Fruit fly (Drosophila melanogaster) whole organism, embryonic: Measurements from ENCODE around the gene Nepl12.

Experiments
- ATbp ChIP-seq: fragments of 200-800 bp; sonication (Bioruptor generic); optimal IDR thresholded peaks from 2 replicates; lab custom pipeline; 2017; ENCODE audit warnings: missing biosample characterization, mild to moderate bottlenecking, missing genetic modification characterization, missing genetic modification reagents
- Ada2b ChIP-seq: fragments of 200-800 bp; sonication (Bioruptor generic); IDR thresholded peaks from 2 replicates; pipeline ENCODE4 v1.3.6; 2022; ENCODE audit warnings: missing biosample characterization, missing genetic modification characterization
- Asciz ChIP-seq: fragments of 200-800 bp; sonication (Bioruptor generic); optimal IDR thresholded peaks from 2 replicates; lab custom pipeline; 2017; ENCODE audit warnings: missing biosample characterization, mild to moderate bottlenecking, missing genetic modification characterization, missing genetic modification reagents
- C15 ChIP-seq: fragments of 200-800 bp; sonication (Bioruptor generic); IDR thresholded peaks from 3 replicates; pipeline ENCODE4 v1.3.6; 2022; ENCODE audit warnings: missing biosample characterization, missing genetic modification characterization
- CG1024 ChIP-seq: fragments of 200-800 bp; sonication (Bioruptor generic); IDR thresholded peaks from 2 replicates; pipeline ENCODE4 v1.3.6; 2022; ENCODE audit warnings: missing biosample characterization, missing genetic modification characterization
- CG1233 ChIP-seq: fragments of 200-800 bp; sonication (Bioruptor generic); optimal IDR thresholded peaks from 4 replicates; lab custom pipeline; 2018; ENCODE audit warnings: missing biosample characterization, mild to moderate bottlenecking, missing genetic modification characterization
- CG12769 ChIP-seq: fragments of 200-800 bp; sonication (Bioruptor generic); optimal IDR thresholded peaks from 2 replicates; lab custom pipeline; 2019; ENCODE audit warnings: missing biosample characterization, mild to moderate bottlenecking, missing genetic modification characterization, moderate library complexity
- CG15011 ChIP-seq: fragments of 200-800 bp; sonication (Bioruptor generic); optimal IDR thresholded peaks from 3 replicates; lab custom pipeline; 2018; ENCODE audit warnings: missing biosample characterization, mild to moderate bottlenecking, missing genetic modification characterization
- CG16863 ChIP-seq: fragments of 200-800 bp; sonication (Bioruptor generic); optimal IDR thresholded peaks from 3 replicates; lab custom pipeline; 2016; ENCODE audit warnings: missing biosample characterization, missing genetic modification characterization
- CG18599 ChIP-seq: fragments of 200-800 bp; sonication (Bioruptor generic); optimal IDR thresholded peaks from 3 replicates; lab custom pipeline; 2017; ENCODE audit warnings: missing biosample characterization, missing genetic modification characterization, mild to moderate bottlenecking, moderate library complexity, missing genetic modification reagents
- CG30403 ChIP-seq: fragments of 200-800 bp; sonication (Bioruptor generic); optimal IDR thresholded peaks from 3 replicates; lab custom pipeline; 2016; ENCODE audit warnings: missing biosample characterization, missing genetic modification characterization
- CG3163 ChIP-seq: fragments of 200-800 bp; sonication (Bioruptor generic); optimal IDR thresholded peaks from 3 replicates; lab custom pipeline; 2016; ENCODE audit warnings: missing biosample characterization, missing genetic modification characterization
- CG34224 ChIP-seq: fragments of 200-800 bp; sonication (Bioruptor generic); IDR thresholded peaks from 3 replicates; pipeline ENCODE4 v1.3.6; 2022; ENCODE audit warnings: missing biosample characterization, missing genetic modification characterization; ENCODE audit not compliant: partially characterized antibody
- CG42726 ChIP-seq: fragments of 200-800 bp; sonication (Bioruptor generic); IDR thresholded peaks from 2 replicates; pipeline ENCODE4 v1.3.6; 2022; ENCODE audit warnings: missing biosample characterization, missing genetic modification characterization; ENCODE audit not compliant: partially characterized antibody
- CG43689 ChIP-seq: fragments of 200-800 bp; sonication (Bioruptor generic); IDR thresholded peaks from 2 replicates; pipeline ENCODE4 v1.3.6; 2022; ENCODE audit warnings: missing biosample characterization, missing genetic modification characterization
- CG6689 ChIP-seq: fragments of 200-800 bp; sonication (Bioruptor generic); IDR thresholded peaks from 2 replicates; pipeline ENCODE4 v1.3.6; 2022; ENCODE audit warnings: missing biosample characterization, missing genetic modification characterization
- CG6791 ChIP-seq: fragments of 200-800 bp; sonication (Bioruptor generic); IDR thresholded peaks from 3 replicates; pipeline ENCODE4 v1.3.6; 2022; ENCODE audit warnings: missing biosample characterization, missing genetic modification characterization; ENCODE audit not compliant: partially characterized antibody
- CG7786 ChIP-seq: fragments of 200-800 bp; sonication (Bioruptor generic); optimal IDR thresholded peaks from 2 replicates; lab custom pipeline; 2016; ENCODE audit warnings: missing biosample characterization, missing genetic modification characterization
- CG8290 ChIP-seq, 3 experiments: fragments of 200-800 bp; sonication (Bioruptor generic); optimal IDR thresholded peaks; 2 replicates each; lab custom pipeline; 2016 to 2019; ENCODE audit warnings: missing biosample characterization in 3 of 3, missing genetic modification characterization in 3 of 3, mild to moderate bottlenecking in 2 of 3, moderate library complexity in 1 of 3
- CG9437 ChIP-seq: fragments of 200-800 bp; sonication (Bioruptor generic); optimal IDR thresholded peaks from 2 replicates; lab custom pipeline; 2018; ENCODE audit warnings: missing biosample characterization, mild to moderate bottlenecking, missing genetic modification characterization
- CG9797 ChIP-seq: fragments of 200-800 bp; sonication (Bioruptor generic); optimal IDR thresholded peaks from 3 replicates; lab custom pipeline; 2018; ENCODE audit warnings: missing biosample characterization, mild to moderate bottlenecking, missing genetic modification characterization
- Dbx ChIP-seq: fragments of 200-800 bp; sonication (Bioruptor generic); IDR thresholded peaks from 3 replicates; pipeline ENCODE4 v1.3.6; 2022; ENCODE audit warnings: missing biosample characterization, missing genetic modification characterization
- Elba2 ChIP-seq: fragments of 200-800 bp; sonication (Bioruptor generic); optimal IDR thresholded peaks from 3 replicates; lab custom pipeline; 2016; ENCODE audit warnings: missing biosample characterization, missing genetic modification characterization
- Ets65A ChIP-seq: fragments of 200-800 bp; sonication (Bioruptor generic); peaks from one replicate; lab custom pipeline; 2016; ENCODE audit warnings: missing biosample characterization, missing genetic modification characterization
- Hr3 ChIP-seq: fragments of 200-800 bp; sonication (Bioruptor generic); optimal IDR thresholded peaks from 3 replicates; lab custom pipeline; 2016; ENCODE audit warnings: missing biosample characterization, missing genetic modification characterization
- Max ChIP-seq: fragments of 200-800 bp; sonication (Bioruptor generic); optimal IDR thresholded peaks from 2 replicates; lab custom pipeline; 2016; ENCODE audit warnings: missing biosample characterization, mild to moderate bottlenecking, missing genetic modification characterization
- NC2α ChIP-seq: fragments of 200-800 bp; sonication (Bioruptor generic); optimal IDR thresholded peaks from 2 replicates; lab custom pipeline; 2016; ENCODE audit warnings: missing biosample characterization, missing genetic modification characterization
- Spps ChIP-seq: fragments of 200-800 bp; sonication (Bioruptor generic); optimal IDR thresholded peaks from 2 replicates; lab custom pipeline; 2018; ENCODE audit warnings: missing biosample characterization, mild to moderate bottlenecking, missing genetic modification characterization
- Xbp1 ChIP-seq: fragments of 200-800 bp; sonication (Bioruptor generic); optimal IDR thresholded peaks from 3 replicates; lab custom pipeline; 2016; ENCODE audit warnings: missing biosample characterization, mild to moderate bottlenecking, missing genetic modification characterization
- crol ChIP-seq: fragments of 200-800 bp; sonication (Bioruptor generic); IDR thresholded peaks from 2 replicates; pipeline ENCODE4 v1.3.6; 2022; ENCODE audit warnings: missing biosample characterization, missing genetic modification characterization
- crp ChIP-seq, 2 experiments: fragments of 200-800 bp; sonication (Bioruptor generic); optimal IDR thresholded peaks; 2 replicates in 1 of 2; 3 replicates in 1 of 2; lab custom pipeline; 2017; ENCODE audit warnings: missing biosample characterization in 2 of 2, missing genetic modification characterization in 2 of 2, mild to moderate bottlenecking in 1 of 2, moderate library complexity in 1 of 2
- dmrt11E ChIP-seq: fragments of 200-800 bp; sonication (Bioruptor generic); optimal IDR thresholded peaks from 3 replicates; lab custom pipeline; 2018; ENCODE audit warnings: missing biosample characterization, mild to moderate bottlenecking, missing genetic modification characterization, moderate library complexity
- dpn ChIP-seq, 2 experiments: fragments of 200-800 bp; sonication (Bioruptor generic); optimal IDR thresholded peaks; 3 replicates each; lab custom pipeline; 2016; ENCODE audit warnings: missing biosample characterization in 2 of 2, missing genetic modification characterization in 2 of 2
- grn ChIP-seq: fragments of 200-800 bp; sonication (Bioruptor generic); optimal IDR thresholded peaks from 3 replicates; lab custom pipeline; 2017; ENCODE audit warnings: missing biosample characterization, missing genetic modification characterization
- gsb ChIP-seq: fragments of 200-800 bp; sonication (Bioruptor generic); IDR thresholded peaks from 2 replicates; pipeline ENCODE4 v1.3.6; 2022; ENCODE audit warnings: missing biosample characterization, missing genetic modification characterization
- her ChIP-seq: fragments of 200-800 bp; sonication (Bioruptor generic); optimal IDR thresholded peaks from 2 replicates; lab custom pipeline; 2016; ENCODE audit warnings: missing biosample characterization, missing genetic modification characterization
- nom ChIP-seq: fragments of 200-800 bp; sonication (Bioruptor generic); optimal IDR thresholded peaks from 2 replicates; lab custom pipeline; 2017; ENCODE audit warnings: missing biosample characterization, missing genetic modification characterization, mild to moderate bottlenecking, moderate library complexity, missing genetic modification reagents
- pan ChIP-seq, 4 experiments: fragments of >200 bp in 3 of 4; fragments of 200-800 bp in 1 of 4; sonication (Bioruptor generic) in 1 of 4; optimal IDR thresholded peaks in 3 of 4; IDR thresholded peaks in 1 of 4; 2 replicates each; pipeline versions ENCODE4 v1.3.6 to Lab custom; 2017 to 2022; ENCODE audit warnings: missing biosample characterization in 2 of 4, missing genetic modification characterization in 2 of 4, mixed read lengths in 1 of 4
- row ChIP-seq: fragments of 200-800 bp; sonication (Bioruptor generic); IDR thresholded peaks from 3 replicates; pipeline ENCODE4 v1.3.6; 2022; ENCODE audit warnings: missing biosample characterization, missing genetic modification characterization
- stwl ChIP-seq: fragments of 200-800 bp; sonication (Bioruptor generic); optimal IDR thresholded peaks from 3 replicates; lab custom pipeline; 2018; ENCODE audit warnings: missing biosample characterization, mild to moderate bottlenecking, missing genetic modification characterization, moderate library complexity
- sug ChIP-seq: fragments of 200-800 bp; optimal IDR thresholded peaks from 2 replicates; lab custom pipeline; 2019; ENCODE audit warnings: missing biosample characterization, mild to moderate bottlenecking, missing genetic modification characterization, moderate library complexity
- tll ChIP-seq, 2 experiments: fragments of 200-800 bp in 1 of 2; fragments of >200 bp in 1 of 2; sonication (Bioruptor generic) in 1 of 2; optimal IDR thresholded peaks; 2 replicates each; lab custom pipeline; 2017 to 2019; ENCODE audit warnings: missing biosample characterization in 2 of 2, missing genetic modification characterization in 2 of 2, mild to moderate bottlenecking in 1 of 2, moderate library complexity in 1 of 2
- trem ChIP-seq: fragments of 200-800 bp; optimal IDR thresholded peaks from 3 replicates; lab custom pipeline; 2019; ENCODE audit warnings: missing biosample characterization, mild to moderate bottlenecking, missing genetic modification characterization, moderate library complexity
- unpg ChIP-seq: fragments of 200-800 bp; sonication (Bioruptor generic); optimal IDR thresholded peaks from 3 replicates; lab custom pipeline; 2018; ENCODE audit warnings: missing biosample characterization, mild to moderate bottlenecking, missing genetic modification characterization, moderate library complexity
- zf30C ChIP-seq: fragments of 200-800 bp; sonication (Bioruptor generic); optimal IDR thresholded peaks from 3 replicates; lab custom pipeline; 2018; ENCODE audit warnings: missing biosample characterization, mild to moderate bottlenecking, missing genetic modification characterization

The Nepl12 gene

DNA sequence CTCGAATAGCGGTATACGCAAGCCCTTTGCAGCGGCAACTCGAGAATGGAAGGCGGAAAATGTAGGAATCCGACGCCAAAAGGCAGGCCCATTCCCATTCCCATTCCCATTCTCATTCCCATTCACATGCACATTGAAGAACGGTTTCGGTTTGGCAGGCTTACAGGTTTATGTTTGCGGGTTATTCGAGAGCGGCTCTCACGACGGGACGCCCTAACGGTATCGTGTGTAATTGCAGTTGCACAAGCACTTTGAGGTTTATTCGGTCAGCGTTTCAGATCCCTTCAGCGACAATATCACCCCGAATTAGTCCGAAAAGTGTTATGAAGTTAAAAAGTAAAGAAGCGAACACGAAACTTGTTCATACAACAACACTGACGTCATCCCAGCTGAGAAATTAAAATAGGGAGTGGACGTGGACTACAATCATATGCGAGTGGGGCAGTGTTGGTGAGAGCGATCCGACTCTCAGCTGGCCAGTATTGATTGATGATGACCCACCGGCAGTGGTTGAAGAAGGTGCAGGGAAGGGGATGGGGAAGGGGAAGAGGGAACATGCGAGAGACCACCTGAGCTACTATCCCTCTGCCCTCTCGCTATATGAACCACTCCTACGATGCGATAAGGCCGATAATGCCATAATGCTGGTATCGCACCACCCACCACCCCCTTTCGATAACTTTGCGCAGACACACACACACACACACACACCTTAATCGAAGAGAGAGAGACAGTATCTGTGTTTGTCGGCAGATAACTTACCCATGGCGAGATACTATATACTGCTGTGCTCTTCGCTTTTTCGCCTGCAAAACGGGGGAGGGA is 29.1 kb downstream of the Nepl12 start (continued):
- TF ChIP-seq trem (tag; lab: Kevin White, UChicago) (no peak), row (GFP tag; lab: Robert Waterston, UW) (no peak), Elba2 (no peak), zf30C (no peak), CG12769 (peak; percentile 86), Ets65A (GFP tag; lab: Kevin White, UChicago) (no peak), CG34224 (GFP tag; lab: Robert Waterston, UW) (no peak), CG43689 (GFP tag; lab: Robert Waterston, UW) (no peak), CG6791 (GFP tag; lab: Robert Waterston, UW) (no peak), unpg (no peak), nom (GFP tag; lab: Kevin White, UChicago) (peak; percentile 35), grn (GFP tag; lab: Kevin White, UChicago) (peak; percentile 98), CG30403 (GFP tag; lab: Kevin White, UChicago) (no peak), Xbp1 (GFP tag; lab: Kevin White, UChicago) (no peak)

DNA sequence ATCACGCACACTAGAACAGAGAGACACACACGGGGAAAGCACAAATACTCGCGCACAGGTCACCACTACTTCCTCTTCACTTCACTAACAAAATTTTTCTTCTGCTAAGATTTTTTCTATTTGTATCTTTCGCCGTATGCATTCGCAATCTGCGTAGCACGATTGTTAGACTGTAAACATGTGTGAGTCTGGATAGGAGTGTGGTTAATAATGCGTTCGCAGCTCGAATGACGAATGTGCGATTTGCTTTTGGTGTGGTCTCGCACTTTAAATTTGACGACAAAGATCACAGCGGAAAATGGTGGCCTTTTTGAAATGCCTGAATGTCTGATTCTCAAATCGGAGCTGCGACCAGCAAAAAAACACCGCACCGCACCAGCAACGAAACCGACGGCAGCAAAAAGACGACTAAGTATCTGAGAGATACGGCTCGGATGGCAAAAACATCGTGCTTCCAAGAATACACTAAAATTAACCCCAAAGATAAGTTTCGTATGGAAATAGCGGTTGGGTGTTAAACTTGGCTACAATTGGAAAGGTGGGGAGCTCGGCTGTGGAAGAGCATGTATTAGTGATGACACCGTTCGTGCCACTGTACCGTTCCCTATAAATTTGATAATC is 29.8 kb downstream of the Nepl12 start, which contains the start of gene Unc-115a:
Unc-115a (minus strand) TSS at position 410 of the 621 bp plus-strand sequence.
- TF ChIP-seq CG16863 (GFP tag; lab: Kevin White, UChicago) (peak; percentile 37), CG8290 (GFP tag; optimal IDR thresholded peaks at IDR 0.05; lab: Kevin White, UChicago) (peak; percentile 12), CG8290 (tag; optimal IDR thresholded peaks at IDR 0.05; lab: Kevin White, UChicago) (peak in 1 of 2 experiments; percentile 86), C15 (no peak), CG9797 (peak; percentile 84), CG9437 (no peak), crol (no peak), Dbx (GFP tag; lab: Robert Waterston, UW) (no peak), gsb (GFP tag; lab: Robert Waterston, UW) (no peak), CG3163 (peak; percentile 58), Asciz (no peak), sug (tag; lab: Kevin White, UChicago) (peak; percentile 41), CG1233 (GFP tag; lab: Kevin White, UChicago) (peak; percentile 5), tll (GFP tag; optimal IDR thresholded peaks at IDR 0.05; lab: Kevin White, UChicago) (no peak), CG42726 (GFP tag; lab: Robert Waterston, UW) (no peak), Spps (tag; lab: Kevin White, UChicago) (no peak), CG12769 (peak; percentile 62), NC2α (GFP tag; lab: Kevin White, UChicago) (peak; percentile 43), pan (optimal IDR thresholded peaks at IDR 0.05; lab: Kevin White, UChicago) (no peak), pan (GFP tag; optimal IDR thresholded peaks at IDR 0.05 in 1 of 2, IDR thresholded peaks at IDR 0.05 in 1 of 2) (no peak), Hr3 (GFP tag; lab: Kevin White, UChicago) (peak; percentile 24), Max (GFP tag; lab: Kevin White, UChicago) (peak; percentile 41), CG43689 (GFP tag; lab: Robert Waterston, UW) (no peak), ATbp (no peak), CG6689 (GFP tag; lab: Robert Waterston, UW) (no peak), stwl (peak; percentile 69), CG7786 (GFP tag; lab: Kevin White, UChicago) (peak; percentile 13), her (GFP tag; lab: Kevin White, UChicago) (peak; percentile 60), dpn (GFP tag; optimal IDR thresholded peaks at IDR 0.05; lab: Kevin White, UChicago) (peak; percentile 36 to 47), CG1024 (GFP tag; lab: Robert Waterston, UW) (no peak), Ada2b (GFP tag; lab: Robert Waterston, UW) (no peak), crp (GFP tag; optimal IDR thresholded peaks at IDR 0.05; lab: Kevin White, UChicago) (peak in 1 of 2 experiments; percentile 42), dmrt11E (tag; lab: Kevin White, UChicago) (peak; percentile 17), CG15011 (GFP tag; lab: Kevin White, UChicago) (no peak), CG18599 (no peak)
